Fruit fly (Drosophila melanogaster): ENCODE measurements around the gene Stip1.

The Stip1 gene

dm6 chr2L:249048-249825 is 45.7 kb upstream of the Stip1 start (continued):
- TF ChIP-seq CG12659 (GFP tag; optimal IDR thresholded peaks at IDR 0.05): no peak
- peak; percentile 22 for TF ChIP-seq CG11504 (tag; optimal IDR thresholded peaks at IDR 0.05)
- TF ChIP-seq chm (GFP tag; IDR thresholded peaks at IDR 0.05): peak; percentile 50
- no peak for TF ChIP-seq jigr1 (GFP tag; IDR thresholded peaks at IDR 0.05)
- no peak for TF ChIP-seq CG17612 (GFP tag; IDR thresholded peaks at IDR 0.05)
- TF ChIP-seq CG12071 (GFP tag; optimal IDR thresholded peaks at IDR 0.05): no peak
- no peak for TF ChIP-seq pb (GFP tag; optimal IDR thresholded peaks at IDR 0.05)
- no peak for TF ChIP-seq CG3995 (GFP tag; optimal IDR thresholded peaks at IDR 0.05)
- TF ChIP-seq ind (GFP tag; optimal IDR thresholded peaks at IDR 0.05): no peak
- TF ChIP-seq Fer3 (tag; optimal IDR thresholded peaks at IDR 0.05): no peak
- no peak for TF ChIP-seq Dad (GFP tag; optimal IDR thresholded peaks at IDR 0.05)
- TF ChIP-seq wdn (GFP tag; IDR thresholded peaks at IDR 0.05): no peak
- no peak for TF ChIP-seq Dbx (GFP tag; IDR thresholded peaks at IDR 0.05)
- 0 out of 3 replicates have a peak, but pooled peaks have one; percentile 4 for TF ChIP-seq zfh1 (GFP tag; IDR thresholded peaks at IDR 0.05)
- no peak for TF ChIP-seq ato (GFP tag; IDR thresholded peaks at IDR 0.05; ENCODE audit: partially characterized antibody)
- TF ChIP-seq CG4328 (GFP tag; optimal IDR thresholded peaks at IDR 0.05): no peak
- no peak for TF ChIP-seq CG6765 (GFP tag; optimal IDR thresholded peaks at IDR 0.05)
- peak; percentile 8 for TF ChIP-seq CG2712 (tag; optimal IDR thresholded peaks at IDR 0.05)
- TF ChIP-seq schlank (tag; optimal IDR thresholded peaks at IDR 0.05): no peak
- no peak for TF ChIP-seq fd3F (GFP tag; optimal IDR thresholded peaks at IDR 0.05)
- TF ChIP-seq gcm (GFP tag; optimal IDR thresholded peaks at IDR 0.05): peak; percentile 54
- TF ChIP-seq CG10321 (GFP tag; IDR thresholded peaks at IDR 0.05): no peak
- TF ChIP-seq Ravus (GFP tag; IDR thresholded peaks at IDR 0.05): no peak
- peak; percentile 13 for TF ChIP-seq dmrt99B (tag; optimal IDR thresholded peaks at IDR 0.05)
- TF ChIP-seq sisA (GFP tag; IDR thresholded peaks at IDR 0.05): no peak
- TF ChIP-seq cg (GFP tag; optimal IDR thresholded peaks at IDR 0.05): peak; percentile 88
- no peak for TF ChIP-seq CG2889 (GFP tag; IDR thresholded peaks at IDR 0.05)
- TF ChIP-seq CG10462 (GFP tag; optimal IDR thresholded peaks at IDR 0.05): no peak
- TF ChIP-seq CG9215 (GFP tag; IDR thresholded peaks at IDR 0.05): no peak
- no peak for TF ChIP-seq CG43689 (GFP tag; IDR thresholded peaks at IDR 0.05)
- no peak for TF ChIP-seq luna (GFP tag; optimal IDR thresholded peaks at IDR 0.05)
- peak; percentile 68 for TF ChIP-seq sqz (GFP tag; optimal IDR thresholded peaks at IDR 0.05)
- TF ChIP-seq CG7928 (GFP tag; optimal IDR thresholded peaks at IDR 0.05): no peak
- no peak for TF ChIP-seq CG2116 (GFP tag; optimal IDR thresholded peaks at IDR 0.05)
- TF ChIP-seq gro (GFP tag; optimal IDR thresholded peaks at IDR 0.05): no peak
- TF ChIP-seq psq (GFP tag; optimal IDR thresholded peaks at IDR 0.05): peak; percentile 47
- TF ChIP-seq CG12299 (tag; optimal IDR thresholded peaks at IDR 0.05): no peak
- no peak for TF ChIP-seq CG18476 (GFP tag; optimal IDR thresholded peaks at IDR 0.05)
- no peak for TF ChIP-seq CG10654 (GFP tag; optimal IDR thresholded peaks at IDR 0.05)
- TF ChIP-seq CG10543 (GFP tag; optimal IDR thresholded peaks at IDR 0.05): peak; percentile 28
- TF ChIP-seq CG15269 (tag; optimal IDR thresholded peaks at IDR 0.05): no peak
- TF ChIP-seq pros (GFP tag; optimal IDR thresholded peaks at IDR 0.05): peak; percentile 91
- no peak for TF ChIP-seq CG4617 (GFP tag; optimal IDR thresholded peaks at IDR 0.05; ENCODE audit: borderline replicate concordance)
- no peak for TF ChIP-seq Hr78 (GFP tag; optimal IDR thresholded peaks at IDR 0.05)
- no peak for TF ChIP-seq CG32772 (GFP tag; IDR thresholded peaks at IDR 0.05)
- TF ChIP-seq CG3847 (GFP tag; IDR thresholded peaks at IDR 0.05): no peak
- no peak for TF ChIP-seq CG9727 (GFP tag; optimal IDR thresholded peaks at IDR 0.05)
- no peak for TF ChIP-seq maf-S (GFP tag; optimal IDR thresholded peaks at IDR 0.05)
- no peak for TF ChIP-seq tna (GFP tag; IDR thresholded peaks at IDR 0.05; ENCODE audit: partially characterized antibody)
- peak; percentile 7 for TF ChIP-seq CG15514 (GFP tag; optimal IDR thresholded peaks at IDR 0.05)
